Worm (Caenorhabditis elegans) whole organism, late embryonic: ENCODE results near the gene mca-2.

ENCODE experiments used
- C38D4.7 ChIP-seq: fragments of 200-800 bp; sonication (Bioruptor generic); optimal IDR thresholded peaks from 2 replicates; lab custom pipeline; 2018; ENCODE audit warnings: mild to moderate bottlenecking, missing genetic modification characterization, moderate library complexity, missing compliant biosample characterization
- K02D7.2 ChIP-seq: sonication (generic microtip); optimal IDR thresholded peaks from 2 replicates; lab custom pipeline; 2017; ENCODE audit warnings: mild to moderate bottlenecking, missing genetic modification characterization, missing compliant biosample characterization
- ama-1 ChIP-seq: fragments of 150-350 bp; optimal IDR thresholded peaks from 2 replicates; lab custom pipeline; 2014
- ceh-14 ChIP-seq: sonication (generic microtip); optimal IDR thresholded peaks from 2 replicates; lab custom pipeline; 2016; ENCODE audit warnings: missing genotype, missing genetic modification characterization, missing compliant biosample characterization
- ceh-18 ChIP-seq: sonication (generic microtip); optimal IDR thresholded peaks from 2 replicates; lab custom pipeline; 2016; ENCODE audit warnings: missing genetic modification characterization, missing compliant biosample characterization
- ceh-19 ChIP-seq: fragments of 200-800 bp; sonication (Bioruptor generic); optimal IDR thresholded peaks from 2 replicates; lab custom pipeline; 2018; ENCODE audit warnings: mild to moderate bottlenecking, missing genetic modification characterization, missing compliant biosample characterization
- ceh-2 ChIP-seq: sonication (generic microtip); optimal IDR thresholded peaks from 2 replicates; lab custom pipeline; 2016; ENCODE audit warnings: missing genotype, missing genetic modification characterization, missing compliant biosample characterization
- ceh-22 ChIP-seq: sonication (generic microtip); optimal IDR thresholded peaks from 2 replicates; lab custom pipeline; 2017; ENCODE audit warnings: missing biosample characterization, missing genetic modification characterization
- ceh-24 ChIP-seq: sonication (generic microtip); optimal IDR thresholded peaks from 2 replicates; lab custom pipeline; 2016; ENCODE audit warnings: mild to moderate bottlenecking, missing genetic modification characterization, missing compliant biosample characterization
- ceh-30 ChIP-seq: fragments of 150-350 bp; optimal IDR thresholded peaks from 2 replicates; lab custom pipeline; 2014; ENCODE audit warnings: missing biosample characterization, missing genetic modification characterization
- ceh-31 ChIP-seq: sonication (generic microtip); optimal IDR thresholded peaks from 2 replicates; lab custom pipeline; 2016; ENCODE audit warnings: missing genetic modification characterization, missing compliant biosample characterization
- ceh-34 ChIP-seq: sonication (generic microtip); optimal IDR thresholded peaks from 2 replicates; lab custom pipeline; 2016; ENCODE audit warnings: mild to moderate bottlenecking, missing genetic modification characterization, missing compliant biosample characterization
- ceh-9 ChIP-seq: sonication (generic microtip); optimal IDR thresholded peaks from 2 replicates; lab custom pipeline; 2016; ENCODE audit warnings: mild to moderate bottlenecking, missing genetic modification characterization, inconsistent platforms, missing compliant biosample characterization
- che-1 ChIP-seq: sonication (generic microtip); optimal IDR thresholded peaks from 2 replicates; lab custom pipeline; 2016; ENCODE audit warnings: mild to moderate bottlenecking, missing genetic modification characterization, missing compliant biosample characterization
- elt-2 ChIP-seq: sonication (generic microtip); optimal IDR thresholded peaks from 2 replicates; lab custom pipeline; 2016; ENCODE audit warnings: missing genetic modification reagents, missing genetic modification characterization, missing compliant biosample characterization
- elt-4 ChIP-seq: sonication (generic microtip); optimal IDR thresholded peaks from 2 replicates; lab custom pipeline; 2016; ENCODE audit warnings: missing genetic modification characterization, missing compliant biosample characterization
- eyg-1 ChIP-seq: sonication (generic microtip); optimal IDR thresholded peaks from 2 replicates; lab custom pipeline; 2016; ENCODE audit warnings: missing genotype, missing genetic modification characterization, missing compliant biosample characterization
- hlh-13 ChIP-seq: fragments of 200-800 bp; sonication (Bioruptor generic); optimal IDR thresholded peaks from 2 replicates; lab custom pipeline; 2018; ENCODE audit warnings: mild to moderate bottlenecking, missing genetic modification characterization, missing compliant biosample characterization
- hlh-6 ChIP-seq: sonication (generic microtip); optimal IDR thresholded peaks from 2 replicates; lab custom pipeline; 2016; ENCODE audit warnings: missing genotype, missing genetic modification characterization, missing compliant biosample characterization
- hlh-8 ChIP-seq: sonication (generic microtip); optimal IDR thresholded peaks from 2 replicates; lab custom pipeline; 2016; ENCODE audit warnings: missing genotype, missing genetic modification characterization, missing compliant biosample characterization
- madf-2 ChIP-seq: sonication (generic microtip); optimal IDR thresholded peaks from 2 replicates; lab custom pipeline; 2017; ENCODE audit warnings: missing genetic modification characterization, missing compliant biosample characterization
- mec-3 ChIP-seq: sonication (generic microtip); optimal IDR thresholded peaks from 2 replicates; lab custom pipeline; 2016; ENCODE audit warnings: borderline replicate concordance, missing genetic modification characterization, missing compliant biosample characterization
- nhr-11 ChIP-seq: fragments of 150-350 bp; optimal IDR thresholded peaks from 2 replicates; lab custom pipeline; 2014; ENCODE audit warnings: missing biosample characterization, missing genetic modification characterization
- nhr-232 ChIP-seq: sonication (generic microtip); optimal IDR thresholded peaks from 2 replicates; lab custom pipeline; 2016; ENCODE audit warnings: missing genetic modification characterization, missing compliant biosample characterization
- pat-9 ChIP-seq: fragments of 200-800 bp; sonication (Bioruptor generic); optimal IDR thresholded peaks from 2 replicates; lab custom pipeline; 2018; ENCODE audit warnings: mild to moderate bottlenecking, missing genetic modification characterization, moderate library complexity, missing compliant biosample characterization
- pax-1 ChIP-seq: fragments of 150-350 bp; optimal IDR thresholded peaks from 2 replicates; lab custom pipeline; 2014; ENCODE audit warnings: missing biosample characterization, missing genetic modification characterization
- pha-2 ChIP-seq: sonication (generic microtip); optimal IDR thresholded peaks from 2 replicates; lab custom pipeline; 2017; ENCODE audit warnings: mild to moderate bottlenecking, missing genetic modification characterization, missing compliant biosample characterization
- pha-4 ChIP-seq: fragments of 150-350 bp; optimal IDR thresholded peaks from 2 replicates; lab custom pipeline; 2018; ENCODE audit warnings: missing biosample characterization, missing genetic modification reagents, missing genetic modification characterization
- ref-2 ChIP-seq: sonication (generic microtip); optimal IDR thresholded peaks from 2 replicates; lab custom pipeline; 2016; ENCODE audit warnings: missing genetic modification characterization, missing compliant biosample characterization
- sox-4 ChIP-seq: sonication (generic microtip); optimal IDR thresholded peaks from 2 replicates; lab custom pipeline; 2017; ENCODE audit warnings: mild to moderate bottlenecking, missing genetic modification characterization, inconsistent platforms, missing compliant biosample characterization
- tbx-2 ChIP-seq: sonication (generic microtip); optimal IDR thresholded peaks from 2 replicates; lab custom pipeline; 2016; ENCODE audit warnings: missing genetic modification characterization, missing compliant biosample characterization
- unc-55 ChIP-seq: sonication (generic microtip); optimal IDR thresholded peaks from 2 replicates; lab custom pipeline; 2017; ENCODE audit warnings: missing biosample characterization, missing genetic modification reagents, missing genetic modification characterization
- zip-5 ChIP-seq: sonication (generic microtip); optimal IDR thresholded peaks from 2 replicates; lab custom pipeline; 2016; ENCODE audit warnings: missing genetic modification characterization, missing compliant biosample characterization

mca-2 gene

DNA sequence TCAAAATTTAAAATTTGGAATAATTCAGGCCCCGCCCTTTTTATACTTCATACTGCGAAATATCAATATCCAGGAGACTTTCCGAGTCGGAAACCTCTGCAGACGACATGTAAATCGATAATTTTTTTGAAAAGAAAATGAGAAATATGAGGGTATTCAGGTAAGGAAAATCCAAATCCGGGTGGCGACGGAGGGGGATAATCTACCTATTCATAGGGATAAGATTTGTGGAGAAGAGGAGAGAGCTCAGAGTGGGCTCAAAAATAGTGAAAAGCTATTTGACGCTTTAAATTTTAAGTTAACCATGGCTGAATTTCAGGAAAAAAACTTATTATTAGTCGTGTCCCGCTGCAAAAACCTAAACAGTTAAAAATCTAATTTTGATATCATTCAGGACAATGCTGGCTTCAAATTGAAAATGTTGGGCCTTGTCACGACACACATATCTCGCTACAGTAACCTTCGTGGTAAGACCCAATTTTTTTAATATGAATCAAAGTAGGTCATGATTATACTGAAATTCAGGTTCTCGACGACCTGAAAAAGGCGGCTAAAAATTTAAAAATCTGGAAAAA, 27.6 kb downstream of the mca-2 start, which contains the start of gene che-6:
Gene che-6 (minus strand): TSS at position 109 of the 575 bp plus-strand sequence.
- TF ChIP-seq tbx-2 (tag; lab: Kevin White, UChicago) (no peak), ceh-19 (GFP tag; lab: Kevin White, UChicago) (no peak), elt-4 (no peak), pat-9 (tag; lab: Kevin White, UChicago) (no peak), pax-1 (tag; lab: Kevin White, UChicago) (no peak), ama-1 (lab: Kevin White, UChicago) (no peak)

DNA sequence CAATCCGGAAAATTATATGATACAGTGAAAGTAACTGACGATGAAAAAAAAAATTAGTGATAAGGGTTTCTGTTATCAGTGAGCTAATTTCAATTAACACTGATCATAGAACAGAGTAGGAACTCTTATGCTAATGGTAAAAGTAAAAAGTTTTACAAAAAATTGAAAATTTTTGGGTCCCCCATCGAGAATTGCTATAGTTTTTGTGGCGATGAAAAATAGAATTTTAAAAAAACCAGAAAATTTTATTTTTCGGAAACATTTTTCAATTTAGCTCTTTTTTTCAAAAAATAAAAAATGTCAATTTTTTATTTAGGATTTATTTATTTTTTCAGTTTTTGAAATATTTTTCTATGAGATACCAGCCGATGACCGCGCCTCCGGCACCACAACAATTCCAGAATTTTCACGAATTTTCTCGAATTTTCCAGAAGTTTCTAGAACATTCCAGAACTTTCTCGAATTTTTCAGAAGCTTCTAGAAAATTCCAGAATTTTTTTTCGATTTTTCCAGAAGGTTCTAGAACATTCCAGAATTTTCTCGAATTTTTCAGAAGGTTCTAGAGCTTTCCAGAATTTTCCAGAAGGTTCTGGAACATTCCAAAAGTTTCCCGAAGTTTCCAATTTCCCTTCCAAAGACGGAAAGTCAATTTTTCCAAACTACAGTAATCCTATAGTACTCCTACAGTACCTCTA, 29.7 kb downstream of the mca-2 start, which contains the start of gene C23H5.8:
Gene C23H5.8 (minus strand): TSS at position 51 of the 695 bp plus-strand sequence.
- TF ChIP-seq elt-2 (tag; lab: Kevin White, UChicago), result peak; percentile 50
- no peak for TF ChIP-seq ceh-14 (tag; lab: Kevin White, UChicago)

DNA sequence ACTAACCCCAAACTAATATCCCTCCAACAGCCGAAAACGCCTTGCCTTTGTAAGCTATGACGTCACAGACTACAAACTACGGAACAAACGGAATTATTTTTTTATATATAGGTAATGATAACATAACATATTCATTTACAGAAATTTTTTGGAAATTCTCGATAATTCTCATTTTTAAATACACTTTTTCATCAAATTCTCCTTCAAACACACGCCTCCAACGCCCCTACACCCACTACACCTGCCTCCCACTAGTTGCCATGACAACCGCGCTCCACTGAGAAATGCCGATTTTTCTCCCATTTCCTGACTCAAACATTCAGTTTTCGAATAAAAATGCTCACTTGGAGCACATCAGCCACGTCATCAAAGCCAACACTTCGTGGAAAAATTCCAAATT, 30.5 kb downstream of the mca-2 start, which contains the start of gene xbx-4:
Gene xbx-4 (plus strand): TSS at position 301 of the 400 bp plus-strand sequence.
- TF ChIP-seq ceh-18 (tag; lab: Kevin White, UChicago) (no peak), C38D4.7 (GFP tag; lab: Kevin White, UChicago) (no peak), hlh-13 (GFP tag; lab: Kevin White, UChicago) (no peak)

DNA sequence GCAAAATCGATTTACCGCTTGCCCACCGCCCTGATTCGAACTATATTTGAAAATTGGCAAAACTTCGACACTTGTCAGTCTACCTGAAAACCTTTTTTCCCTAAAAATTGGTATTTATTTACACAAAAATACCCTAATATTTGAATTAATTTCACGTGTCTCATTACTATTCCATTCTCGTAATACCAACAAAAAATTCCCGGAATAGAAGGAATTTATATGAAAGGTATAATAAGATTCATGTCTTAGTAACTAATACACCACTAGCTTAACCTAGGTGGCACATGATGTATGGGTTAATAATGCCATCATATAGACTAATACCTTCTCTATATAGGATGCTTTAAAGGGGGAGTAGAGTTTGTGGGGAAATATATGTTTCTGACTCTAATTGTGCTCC, 33.4 kb downstream of the mca-2 start:
- TF ChIP-seq hlh-8 (tag; lab: Kevin White, UChicago), result no peak
- TF ChIP-seq hlh-6 (tag; lab: Kevin White, UChicago), result no peak
- no peak for TF ChIP-seq ref-2 (tag; lab: Kevin White, UChicago)
- TF ChIP-seq ceh-30 (tag; lab: Kevin White, UChicago), result no peak

DNA sequence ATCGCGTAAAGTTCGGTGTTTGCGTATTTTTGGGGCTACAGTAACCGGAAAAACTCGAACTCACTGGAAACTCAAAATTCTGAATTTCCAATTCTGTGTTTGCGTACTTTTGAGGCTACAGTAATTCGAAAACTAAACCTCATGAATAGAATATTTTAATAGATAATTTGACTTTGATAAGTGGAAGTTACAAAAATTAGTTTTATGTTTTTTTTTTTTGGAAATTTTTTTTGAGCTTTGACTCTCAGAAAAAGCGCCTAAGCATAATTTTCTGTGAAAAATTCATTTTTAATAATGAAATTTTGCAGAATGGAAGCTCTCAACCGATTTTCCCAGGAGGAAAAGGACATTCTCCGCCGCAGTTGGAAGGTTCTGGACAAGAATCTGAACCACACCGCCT, 38.7 kb downstream of the mca-2 start, which contains the start of gene glb-7:
Gene glb-7 (plus strand): TSS at position 301 of the 400 bp plus-strand sequence.
- TF ChIP-seq hlh-8 (tag; lab: Kevin White, UChicago) (no peak), ceh-9 (tag; lab: Kevin White, UChicago) (no peak), nhr-232 (tag; lab: Kevin White, UChicago) (no peak), K02D7.2 (tag; lab: Kevin White, UChicago) (no peak), mec-3 (tag; lab: Kevin White, UChicago) (no peak), pha-4 (no peak), nhr-11 (tag; lab: Kevin White, UChicago) (no peak), sox-4 (tag; lab: Kevin White, UChicago) (no peak), pha-2 (tag; lab: Kevin White, UChicago) (no peak), ceh-34 (tag; lab: Kevin White, UChicago) (no peak), ceh-22 (tag; lab: Kevin White, UChicago) (no peak), ceh-24 (tag; lab: Kevin White, UChicago) (no peak), eyg-1 (tag; lab: Kevin White, UChicago) (no peak), madf-2 (tag; lab: Kevin White, UChicago) (no peak), unc-55 (GFP tag; lab: Kevin White, UChicago) (no peak), zip-5 (tag; lab: Kevin White, UChicago) (no peak), che-1 (tag; lab: Kevin White, UChicago) (no peak), ceh-2 (tag; lab: Kevin White, UChicago) (no peak), ceh-31 (tag; lab: Kevin White, UChicago) (no peak)
